Fruit fly (Drosophila melanogaster): ENCODE results near the gene NimB2.

NimB2 gene

DNA sequence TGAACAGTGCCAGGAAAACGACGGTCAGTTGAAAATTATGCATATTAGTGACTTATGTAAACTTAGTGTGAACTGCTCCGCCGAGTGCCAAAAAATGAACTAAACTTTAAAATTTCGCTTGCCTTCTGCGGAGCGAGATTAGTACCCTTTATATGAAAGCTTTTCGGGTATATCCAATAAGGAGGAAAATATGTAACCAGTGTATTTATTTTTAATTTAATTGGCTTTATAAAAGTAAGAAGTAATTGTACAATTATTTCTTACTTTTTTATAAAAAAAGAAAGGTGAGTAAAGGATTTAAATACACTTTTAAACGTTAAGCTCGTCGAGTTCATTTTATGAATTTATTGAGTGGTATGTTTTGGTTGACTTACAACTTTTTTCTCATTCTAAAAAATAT lies 6.0 kb upstream of the NimB2 start, which contains the start of gene He:
Gene He, minus strand, starts transcription at position 101 of the 400 bp plus-strand sequence.
- no peak for TF ChIP-seq tai (GFP tag; optimal IDR thresholded peaks at IDR 0.05)
- no peak for TF ChIP-seq dmrt93B (GFP tag; optimal IDR thresholded peaks at IDR 0.05)
- TF ChIP-seq dl (GFP tag; optimal IDR thresholded peaks at IDR 0.05; ENCODE audit: insufficient read depth in 1 of 2, partially characterized antibody in 2 of 2), result no peak
- no peak for TF ChIP-seq Hnf4 (GFP tag; optimal IDR thresholded peaks at IDR 0.05)
- TF ChIP-seq foxo (GFP tag; optimal IDR thresholded peaks at IDR 0.05), result no peak
- no peak for TF ChIP-seq jim (GFP tag; optimal IDR thresholded peaks at IDR 0.05)
- no peak for TF ChIP-seq Jra (GFP tag; optimal IDR thresholded peaks at IDR 0.05)
- TF ChIP-seq rgr (GFP tag; optimal IDR thresholded peaks at IDR 0.05), result no peak
- no peak for TF ChIP-seq CG32264 (GFP tag; optimal IDR thresholded peaks at IDR 0.05)
- no peak for TF ChIP-seq HLH106 (tag; optimal IDR thresholded peaks at IDR 0.05)
- TF ChIP-seq GATAd (GFP tag; optimal IDR thresholded peaks at IDR 0.05), result no peak
- no peak for TF ChIP-seq pan (optimal IDR thresholded peaks at IDR 0.05)
- no peak for TF ChIP-seq br (GFP tag; optimal IDR thresholded peaks at IDR 0.05)
- TF ChIP-seq woc (GFP tag; optimal IDR thresholded peaks at IDR 0.05), result no peak
- no peak for TF ChIP-seq CrebA (GFP tag; optimal IDR thresholded peaks at IDR 0.05; ENCODE audit: borderline replicate concordance)
- no peak for TF ChIP-seq OdsH (GFP tag; optimal IDR thresholded peaks at IDR 0.05)
- no peak for TF ChIP-seq Dfd (GFP tag; optimal IDR thresholded peaks at IDR 0.05)
- TF ChIP-seq h (GFP tag; optimal IDR thresholded peaks at IDR 0.05), result no peak
- no peak for TF ChIP-seq sv (GFP tag; optimal IDR thresholded peaks at IDR 0.05)

DNA sequence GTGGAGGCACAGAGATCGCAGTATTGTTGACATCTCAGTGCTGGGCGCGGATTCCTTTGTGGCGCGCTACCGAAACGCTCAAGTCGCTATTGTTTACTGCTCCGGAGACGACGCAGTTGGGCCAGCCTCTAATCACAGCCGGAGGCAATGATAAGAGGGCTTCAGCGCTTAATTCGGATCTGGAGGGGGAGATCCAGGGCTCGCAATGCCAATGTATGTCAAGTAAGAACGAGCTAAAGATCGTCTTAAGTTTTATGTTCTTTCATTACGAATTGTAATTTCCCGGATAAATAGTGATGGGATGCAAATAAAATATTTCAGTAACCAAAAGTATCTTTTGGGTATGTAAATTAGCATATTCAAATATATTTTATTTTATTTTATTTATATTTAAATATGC lies 3.1 kb upstream of the NimB2 start, which contains the start of the genes NimB4 and NimB5:
Gene NimB4, minus strand, starts transcription at position 101 of the 400 bp plus-strand sequence.
Gene NimB5, plus strand, starts transcription at position 302 of the 400 bp plus-strand sequence.
- TF ChIP-seq ey (GFP tag; optimal IDR thresholded peaks at IDR 0.05), result no peak
- TF ChIP-seq Sp1 (GFP tag; optimal IDR thresholded peaks at IDR 0.05), result no peak
- no peak for TF ChIP-seq br (GFP tag; optimal IDR thresholded peaks at IDR 0.05)
- TF ChIP-seq Hnf4 (GFP tag; optimal IDR thresholded peaks at IDR 0.05), result no peak
- TF ChIP-seq Mio (GFP tag; optimal IDR thresholded peaks at IDR 0.05), result no peak
- TF ChIP-seq Abd-B (GFP tag; optimal IDR thresholded peaks at IDR 0.05), result no peak
- TF ChIP-seq Myc (optimal IDR thresholded peaks at IDR 0.05), result no peak
- TF ChIP-seq h (GFP tag; optimal IDR thresholded peaks at IDR 0.05), result no peak
- TF ChIP-seq Jra (GFP tag; optimal IDR thresholded peaks at IDR 0.05), result no peak
- TF ChIP-seq sv (GFP tag; optimal IDR thresholded peaks at IDR 0.05), result no peak
- TF ChIP-seq psq (GFP tag; optimal IDR thresholded peaks at IDR 0.05), result no peak
- no peak for TF ChIP-seq fru (GFP tag; optimal IDR thresholded peaks at IDR 0.05)
- TF ChIP-seq GATAd (GFP tag; optimal IDR thresholded peaks at IDR 0.05), result no peak
- TF ChIP-seq N (GFP tag; optimal IDR thresholded peaks at IDR 0.05), result no peak
- no peak for TF ChIP-seq usp (GFP tag; optimal IDR thresholded peaks at IDR 0.05)
- TF ChIP-seq dsf (GFP tag; optimal IDR thresholded peaks at IDR 0.05; ENCODE audit: borderline replicate concordance), result no peak
- TF ChIP-seq brk (GFP tag; optimal IDR thresholded peaks at IDR 0.05), result no peak

DNA sequence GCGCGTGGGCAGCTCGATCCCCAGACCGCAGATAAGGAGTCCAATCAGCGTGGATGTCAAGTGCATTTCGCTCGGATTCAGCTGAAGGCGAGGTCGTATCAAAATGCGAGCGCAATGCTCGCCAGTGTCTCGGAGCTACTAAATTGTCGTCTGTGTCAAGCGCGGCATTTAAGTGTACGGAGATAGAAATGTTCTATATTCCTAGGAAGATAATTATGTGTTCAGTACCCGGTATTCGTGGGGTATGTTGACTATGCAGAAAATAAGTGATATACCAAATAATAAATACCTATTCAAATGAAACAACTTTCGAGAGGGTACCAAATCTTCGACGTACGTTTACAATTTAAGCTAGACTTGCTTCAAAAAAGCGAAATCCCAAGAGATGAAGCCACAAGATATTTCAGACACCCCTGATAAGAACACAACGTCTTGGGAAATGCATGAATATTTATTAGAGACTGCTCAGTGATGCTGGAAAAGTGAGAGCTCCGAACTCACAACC lies 1.1 kb upstream of the NimB2 start, which contains the start of gene NimB3:
Gene NimB3, minus strand, starts transcription at position 140 of the 505 bp plus-strand sequence.
- TF ChIP-seq br (GFP tag; optimal IDR thresholded peaks at IDR 0.05) (peak; percentile 60), Abd-B (GFP tag; optimal IDR thresholded peaks at IDR 0.05) (no peak), h (GFP tag; optimal IDR thresholded peaks at IDR 0.05) (peak; percentile 41), sv (GFP tag; optimal IDR thresholded peaks at IDR 0.05) (no peak), HLH106 (tag; optimal IDR thresholded peaks at IDR 0.05) (no peak), woc (GFP tag; optimal IDR thresholded peaks at IDR 0.05) (peak; percentile 9), Rel (GFP tag; optimal IDR thresholded peaks at IDR 0.05) (no peak), Rel (tag; optimal IDR thresholded peaks at IDR 0.05) (peak; percentile 93)

DNA sequence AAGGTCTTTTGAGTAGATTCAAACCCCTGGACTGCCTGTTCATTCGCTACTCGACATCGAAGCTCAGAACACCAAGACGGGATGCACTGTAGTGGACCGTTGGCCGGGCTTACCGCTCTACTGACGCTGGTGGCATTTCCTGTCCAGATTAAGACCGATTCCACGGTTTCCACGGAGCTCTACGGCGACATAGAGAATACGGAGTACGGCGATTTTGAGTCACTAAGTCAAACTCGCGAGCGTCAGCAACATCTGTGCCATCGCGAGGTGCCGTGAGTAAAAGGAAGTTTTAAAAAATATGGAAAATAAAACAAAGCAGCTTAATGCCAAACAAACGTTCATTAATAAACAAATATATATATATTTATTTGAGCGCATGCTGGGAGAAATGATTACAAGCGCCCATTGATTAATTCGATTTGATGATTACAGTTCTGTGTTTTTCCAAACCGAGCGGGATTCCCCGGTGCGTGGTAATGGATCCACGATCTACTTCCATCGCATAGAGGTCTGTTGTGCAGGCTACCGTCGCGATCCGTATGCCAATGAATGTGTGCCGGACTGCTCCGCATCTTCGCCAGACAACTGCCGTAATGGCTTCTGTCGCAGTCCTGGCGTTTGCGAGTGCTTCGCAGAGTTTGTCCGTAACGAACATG lies 3.2 kb downstream of the NimB2 start, which contains the start of gene NimB1:
Gene NimB1, plus strand, starts transcription at position 41 of the 656 bp plus-strand sequence.
- TF ChIP-seq h (GFP tag; optimal IDR thresholded peaks at IDR 0.05) (no peak), foxo (GFP tag; optimal IDR thresholded peaks at IDR 0.05) (no peak), OdsH (GFP tag; optimal IDR thresholded peaks at IDR 0.05) (no peak), Jra (GFP tag; optimal IDR thresholded peaks at IDR 0.05) (no peak), Myc (optimal IDR thresholded peaks at IDR 0.05) (no peak), dsf (GFP tag; optimal IDR thresholded peaks at IDR 0.05; ENCODE audit: borderline replicate concordance) (no peak), br (GFP tag; optimal IDR thresholded peaks at IDR 0.05) (no peak), Rel (GFP tag; optimal IDR thresholded peaks at IDR 0.05) (no peak), Rel (tag; optimal IDR thresholded peaks at IDR 0.05) (peak; percentile 94), CG9705 (GFP tag; optimal IDR thresholded peaks at IDR 0.05) (no peak)

All from whole organism, wandering third instar larva.